Fruit fly (Drosophila melanogaster) whole organism, embryonic: ENCODE measurements around the gene cni.

Source experiments
- CG10209 ChIP-seq: fragments of 200-800 bp; sonication (Bioruptor generic); optimal IDR thresholded peaks from 3 replicates; lab custom pipeline; 2017; ENCODE audit warnings: missing biosample characterization, mild to moderate bottlenecking, missing genetic modification characterization, missing genetic modification reagents
- CG1024 ChIP-seq: fragments of 200-800 bp; sonication (Bioruptor generic); IDR thresholded peaks from 2 replicates; pipeline ENCODE4 v1.3.6; 2022; ENCODE audit warnings: missing biosample characterization, missing genetic modification characterization
- CG10654 ChIP-seq: fragments of 200-800 bp; sonication (Bioruptor generic); optimal IDR thresholded peaks from 2 replicates; lab custom pipeline; 2016; ENCODE audit warnings: missing biosample characterization, missing genetic modification characterization
- CG10979 ChIP-seq: fragments of 200-800 bp; sonication (Bioruptor generic); optimal IDR thresholded peaks from 2 replicates; lab custom pipeline; 2018; ENCODE audit warnings: missing biosample characterization, mild to moderate bottlenecking, missing genetic modification characterization, moderate library complexity
- CG11085 ChIP-seq: fragments of 200-800 bp; sonication (Bioruptor generic); IDR thresholded peaks from 2 replicates; pipeline ENCODE4 v1.3.6; 2022; ENCODE audit warnings: missing biosample characterization, missing genetic modification characterization
- CG12071 ChIP-seq: fragments of 200-800 bp; sonication (Bioruptor generic); optimal IDR thresholded peaks from 3 replicates; lab custom pipeline; 2018; ENCODE audit warnings: missing biosample characterization, mild to moderate bottlenecking, missing genetic modification characterization
- CG12219 ChIP-seq: fragments of 200-800 bp; sonication (Bioruptor generic); optimal IDR thresholded peaks from 3 replicates; lab custom pipeline; 2018; ENCODE audit warnings: missing biosample characterization, mild to moderate bottlenecking, missing genetic modification characterization
- CG13296 ChIP-seq: fragments of 200-800 bp; sonication (Bioruptor generic); optimal IDR thresholded peaks from 3 replicates; lab custom pipeline; 2018; ENCODE audit warnings: missing biosample characterization, mild to moderate bottlenecking, missing genetic modification characterization
- CG14050 ChIP-seq: fragments of 200-800 bp; sonication (Bioruptor generic); IDR thresholded peaks from 3 replicates; pipeline ENCODE4 v1.3.6; 2022; ENCODE audit warnings: missing biosample characterization, missing genetic modification characterization
- CG15011 ChIP-seq: fragments of 200-800 bp; sonication (Bioruptor generic); optimal IDR thresholded peaks from 3 replicates; lab custom pipeline; 2018; ENCODE audit warnings: missing biosample characterization, mild to moderate bottlenecking, missing genetic modification characterization
- CG17328 ChIP-seq: fragments of 200-800 bp; sonication (Bioruptor generic); IDR thresholded peaks from 2 replicates; pipeline ENCODE4 v1.3.6; 2022; ENCODE audit warnings: missing biosample characterization, missing genetic modification characterization
- CG17802 ChIP-seq: fragments of 200-800 bp; sonication (Bioruptor generic); optimal IDR thresholded peaks from 2 replicates; lab custom pipeline; 2018; ENCODE audit warnings: missing biosample characterization, mild to moderate bottlenecking, missing genetic modification characterization, moderate library complexity
- CG2712 ChIP-seq: fragments of 200-800 bp; optimal IDR thresholded peaks from 3 replicates; lab custom pipeline; 2019; ENCODE audit warnings: missing biosample characterization, mild to moderate bottlenecking, missing genetic modification characterization, moderate library complexity
- CG32772 ChIP-seq: fragments of 200-800 bp; sonication (Bioruptor generic); IDR thresholded peaks from 2 replicates; pipeline ENCODE4 v1.3.6; 2022; ENCODE audit warnings: missing biosample characterization, missing genetic modification characterization
- CG33213 ChIP-seq: fragments of 200-800 bp; sonication (Bioruptor generic); optimal IDR thresholded peaks from 3 replicates; lab custom pipeline; 2016; ENCODE audit warnings: missing biosample characterization, missing genetic modification characterization
- CG34376 ChIP-seq: fragments of 200-800 bp; sonication (Bioruptor generic); optimal IDR thresholded peaks from 2 replicates; lab custom pipeline; 2018; ENCODE audit warnings: missing biosample characterization, mild to moderate bottlenecking, missing genetic modification characterization
- CG3838 ChIP-seq: fragments of 200-800 bp; sonication (Bioruptor generic); optimal IDR thresholded peaks from 3 replicates; lab custom pipeline; 2016; ENCODE audit warnings: missing biosample characterization, missing genetic modification characterization
- CG6854 ChIP-seq: fragments of 200-800 bp; sonication (Bioruptor generic); optimal IDR thresholded peaks from 3 replicates; lab custom pipeline; 2017; ENCODE audit warnings: missing biosample characterization, mild to moderate bottlenecking, missing genetic modification characterization
- CG8924 ChIP-seq: fragments of 200-800 bp; optimal IDR thresholded peaks from 3 replicates; lab custom pipeline; 2019; ENCODE audit warnings: missing biosample characterization, mild to moderate bottlenecking, missing genetic modification characterization, moderate library complexity
- CG9932 ChIP-seq: fragments of 200-800 bp; sonication (Bioruptor generic); IDR thresholded peaks from 2 replicates; pipeline ENCODE4 v1.3.6; 2022; ENCODE audit warnings: missing biosample characterization, missing genetic modification characterization
- CrebB ChIP-seq: fragments of 200-800 bp; sonication (Bioruptor generic); optimal IDR thresholded peaks from 3 replicates; lab custom pipeline; 2018; ENCODE audit warnings: missing biosample characterization, mild to moderate bottlenecking, missing genetic modification characterization
- Dll ChIP-seq: fragments of 200-800 bp; sonication (Bioruptor generic); IDR thresholded peaks from 4 replicates; pipeline ENCODE4 v1.3.6; 2022; ENCODE audit warnings: missing biosample characterization, missing genetic modification characterization; ENCODE audit not compliant: partially characterized antibody
- Dref ChIP-seq: fragments of 200-800 bp; sonication (Bioruptor generic); IDR thresholded peaks from 2 replicates; pipeline ENCODE4 v1.3.6; 2022; ENCODE audit warnings: missing biosample characterization, missing genetic modification characterization
- Drgx ChIP-seq: fragments of 200-800 bp; sonication (Bioruptor generic); IDR thresholded peaks from 2 replicates; pipeline ENCODE4 v1.3.6; 2022; ENCODE audit warnings: missing biosample characterization, missing genetic modification characterization
- E2f2 ChIP-seq: fragments of 200-800 bp; sonication (Bioruptor generic); IDR thresholded peaks from 2 replicates; pipeline ENCODE4 v1.3.6; 2022; ENCODE audit warnings: missing biosample characterization, missing genetic modification characterization
- HHEX ChIP-seq: fragments of 200-800 bp; sonication (Bioruptor generic); optimal IDR thresholded peaks from 3 replicates; lab custom pipeline; 2017; ENCODE audit warnings: missing biosample characterization, mild to moderate bottlenecking, missing genetic modification characterization, missing genetic modification reagents
- HLH3B ChIP-seq: fragments of 200-800 bp; sonication (Bioruptor generic); IDR thresholded peaks from 2 replicates; pipeline ENCODE4 v1.3.6; 2022; ENCODE audit warnings: missing biosample characterization, missing genetic modification characterization
- Hmx ChIP-seq: fragments of 200-800 bp; sonication (Bioruptor generic); optimal IDR thresholded peaks from 2 replicates; lab custom pipeline; 2016; ENCODE audit warnings: missing biosample characterization, missing genetic modification characterization
- Max ChIP-seq: fragments of 200-800 bp; sonication (Bioruptor generic); optimal IDR thresholded peaks from 2 replicates; lab custom pipeline; 2016; ENCODE audit warnings: missing biosample characterization, mild to moderate bottlenecking, missing genetic modification characterization
- Nf-YB ChIP-seq: fragments of 200-800 bp; sonication (Bioruptor generic); optimal IDR thresholded peaks from 3 replicates; lab custom pipeline; 2019; ENCODE audit warnings: missing biosample characterization, mild to moderate bottlenecking, missing genetic modification characterization, moderate library complexity
- Ptx1 ChIP-seq: fragments of 200-800 bp; sonication (Bioruptor generic); IDR thresholded peaks from 2 replicates; pipeline ENCODE4 v1.3.6; 2022; ENCODE audit warnings: missing biosample characterization, missing genetic modification characterization
- Side ChIP-seq: fragments of 200-800 bp; sonication (Bioruptor generic); optimal IDR thresholded peaks from 2 replicates; lab custom pipeline; 2016; ENCODE audit warnings: missing biosample characterization, missing genetic modification characterization
- YL-1 ChIP-seq: fragments of 200-800 bp; sonication (Bioruptor generic); optimal IDR thresholded peaks from 3 replicates; lab custom pipeline; 2017; ENCODE audit warnings: missing biosample characterization, mild to moderate bottlenecking, missing genetic modification characterization
- aop ChIP-seq: fragments of 200-800 bp; sonication (Bioruptor generic); IDR thresholded peaks from 2 replicates; pipeline ENCODE4 v1.3.6; 2022; ENCODE audit warnings: missing biosample characterization, missing genetic modification characterization
- ap ChIP-seq: fragments of 200-800 bp; sonication (Bioruptor generic); IDR thresholded peaks from 2 replicates; pipeline ENCODE4 v1.3.6; 2022; ENCODE audit warnings: missing biosample characterization, missing genetic modification characterization
- bsh ChIP-seq, 2 experiments: fragments of 200-800 bp; sonication (Bioruptor generic); optimal IDR thresholded peaks; 2 replicates each; lab custom pipeline; 2017 to 2018; ENCODE audit warnings: mild to moderate bottlenecking in 2 of 2, missing biosample characterization in 2 of 2, missing genetic modification characterization in 2 of 2, moderate library complexity in 1 of 2
- cad ChIP-seq: fragments of >200 bp; optimal IDR thresholded peaks from 2 replicates; lab custom pipeline; 2017; ENCODE audit warnings: missing biosample characterization, missing genetic modification characterization
- cg ChIP-seq: fragments of 200-800 bp; sonication (Bioruptor generic); optimal IDR thresholded peaks from 3 replicates; lab custom pipeline; 2019; ENCODE audit warnings: missing biosample characterization, mild to moderate bottlenecking, missing genetic modification characterization, moderate library complexity
- chm ChIP-seq: fragments of 200-800 bp; sonication (Bioruptor generic); IDR thresholded peaks from 2 replicates; pipeline ENCODE4 v1.3.6; 2022; ENCODE audit warnings: missing biosample characterization, missing genetic modification characterization
- dmrt99B ChIP-seq: fragments of 200-800 bp; sonication (Bioruptor generic); optimal IDR thresholded peaks from 2 replicates; lab custom pipeline; 2018; ENCODE audit warnings: missing biosample characterization, mild to moderate bottlenecking, missing genetic modification characterization, moderate library complexity
- eyg ChIP-seq: fragments of 200-800 bp; sonication (Bioruptor generic); optimal IDR thresholded peaks from 3 replicates; lab custom pipeline; 2016; ENCODE audit warnings: missing biosample characterization, missing genetic modification characterization
- her ChIP-seq: fragments of 200-800 bp; sonication (Bioruptor generic); optimal IDR thresholded peaks from 2 replicates; lab custom pipeline; 2016; ENCODE audit warnings: missing biosample characterization, missing genetic modification characterization
- kay ChIP-seq: fragments of 200-800 bp; sonication (Bioruptor generic); optimal IDR thresholded peaks from 2 replicates; lab custom pipeline; 2016; ENCODE audit warnings: missing biosample characterization, missing genetic modification characterization
- kni ChIP-seq: fragments of 200-800 bp; sonication (Bioruptor generic); optimal IDR thresholded peaks from 3 replicates; lab custom pipeline; 2017; ENCODE audit warnings: mild to moderate bottlenecking, missing biosample characterization, missing genetic modification reagents, missing genetic modification characterization
- pb ChIP-seq: fragments of 200-800 bp; sonication (Bioruptor generic); optimal IDR thresholded peaks from 3 replicates; lab custom pipeline; 2016; ENCODE audit warnings: missing biosample characterization, missing genetic modification characterization
- row ChIP-seq: fragments of 200-800 bp; sonication (Bioruptor generic); IDR thresholded peaks from 3 replicates; pipeline ENCODE4 v1.3.6; 2022; ENCODE audit warnings: missing biosample characterization, missing genetic modification characterization
- salm ChIP-seq: fragments of 200-800 bp; sonication (Bioruptor generic); optimal IDR thresholded peaks from 2 replicates; lab custom pipeline; 2018; ENCODE audit warnings: missing biosample characterization, mild to moderate bottlenecking, missing genetic modification characterization
- sc ChIP-seq, 3 experiments: fragments of >200 bp in 2 of 3; fragments of 200-800 bp in 1 of 3; sonication (Bioruptor generic) in 1 of 3; optimal IDR thresholded peaks; 2 replicates in 2 of 3; 3 replicates in 1 of 3; lab custom pipeline; 2017; ENCODE audit warnings: mild to moderate bottlenecking in 1 of 3, missing biosample characterization in 1 of 3, missing genetic modification characterization in 1 of 3, missing genetic modification reagents in 1 of 3
- sug ChIP-seq: fragments of 200-800 bp; optimal IDR thresholded peaks from 2 replicates; lab custom pipeline; 2019; ENCODE audit warnings: missing biosample characterization, mild to moderate bottlenecking, missing genetic modification characterization, moderate library complexity

The cni gene

dm6 chr2L:16350742-16351568 is 40.4 kb upstream of the cni start (continued):
- TF ChIP-seq her (GFP tag; lab: Kevin White, UChicago) (peak; percentile 95), CG15011 (GFP tag; lab: Kevin White, UChicago) (peak; percentile 99), HHEX (GFP tag; lab: Kevin White, UChicago) (peak; percentile 99), bsh (GFP tag; optimal IDR thresholded peaks at IDR 0.05; lab: Kevin White, UChicago) (peak; percentile 97 to 99), CG10654 (GFP tag; lab: Kevin White, UChicago) (peak; percentile 97), sug (tag; lab: Kevin White, UChicago) (peak; percentile 98), CG32772 (GFP tag; lab: Robert Waterston, UW) (peak; percentile 99), CG11085 (peak; percentile 97), YL-1 (GFP tag; lab: Kevin White, UChicago) (peak; percentile 97), cg (GFP tag; lab: Kevin White, UChicago) (peak; percentile 85), CG6854 (peak; percentile 99), aop (peak; percentile 95), Hmx (GFP tag; lab: Kevin White, UChicago) (peak; percentile 97), CG3838 (GFP tag; lab: Kevin White, UChicago) (peak; percentile 94), CG8924 (peak; percentile 99), kay (peak; percentile 98), CG33213 (peak; percentile 97), sc (optimal IDR thresholded peaks at IDR 0.05; lab: Kevin White, UChicago) (no peak), sc (GFP tag; optimal IDR thresholded peaks at IDR 0.05; lab: Kevin White, UChicago) (peak; percentile 98), CG17328 (GFP tag; lab: Robert Waterston, UW) (peak; percentile 99), CG17802 (tag; lab: Kevin White, UChicago) (peak; percentile 89), ap (GFP tag; lab: Robert Waterston, UW) (peak; percentile 99), Dll (GFP tag; lab: Robert Waterston, UW) (peak; percentile 28; the same call in 1 of the 4 replicates), CG10979 (tag; lab: Kevin White, UChicago) (peak; percentile 99), Side (GFP tag; lab: Kevin White, UChicago) (peak; percentile 99), row (GFP tag; lab: Robert Waterston, UW) (peak; percentile 100), CG9932 (peak; percentile 99), CG14050 (GFP tag; lab: Robert Waterston, UW) (peak; percentile 99), Max (peak; percentile 99), CG1024 (GFP tag; lab: Robert Waterston, UW) (peak; percentile 97), dmrt99B (tag; lab: Kevin White, UChicago) (peak; percentile 100), kni (GFP tag; lab: Kevin White, UChicago) (peak; percentile 98), CG12071 (GFP tag; lab: Kevin White, UChicago) (peak; percentile 99), salm (tag; lab: Kevin White, UChicago) (peak; percentile 99), Dref (GFP tag; lab: Robert Waterston, UW) (peak; percentile 36; the same call in 1 of the 2 replicates), CG2712 (tag; lab: Kevin White, UChicago) (peak; percentile 99), Ptx1 (GFP tag; lab: Robert Waterston, UW) (peak; percentile 98), E2f2 (GFP tag; lab: Robert Waterston, UW) (peak; percentile 91), Drgx (GFP tag; lab: Robert Waterston, UW) (peak; percentile 99), cad (no peak), eyg (GFP tag; lab: Kevin White, UChicago) (peak; percentile 96), Nf-YB (GFP tag; lab: Kevin White, UChicago) (peak; percentile 91), CG10209 (GFP tag; lab: Kevin White, UChicago) (peak; percentile 99), CrebB (tag; lab: Kevin White, UChicago) (peak; percentile 99), HLH3B (peak; percentile 99), pb (GFP tag; lab: Kevin White, UChicago) (peak; percentile 95), CG13296 (GFP tag; lab: Kevin White, UChicago) (peak; percentile 99), CG12219 (peak; percentile 99), chm (GFP tag; lab: Robert Waterston, UW) (peak; percentile 99), CG34376 (GFP tag; lab: Kevin White, UChicago) (peak; percentile 100)
